Fruit fly (Drosophila melanogaster) whole organism, wandering third instar larva: ENCODE results near the gene Eip74EF.

Experiments used
- CrebA ChIP-seq: fragments of 200-800 bp; sonication (Bioruptor generic); optimal IDR thresholded peaks from 2 replicates; lab custom pipeline; 2016; ENCODE audit warnings: missing biosample characterization, mild to moderate bottlenecking, missing genetic modification characterization, borderline replicate concordance
- Sp1 ChIP-seq: fragments of 200-800 bp; sonication (Bioruptor generic); optimal IDR thresholded peaks from 3 replicates; lab custom pipeline; 2019; ENCODE audit warnings: missing biosample characterization, mild to moderate bottlenecking, missing genetic modification characterization, moderate library complexity
- Vsx2 ChIP-seq: fragments of 200-300, 225-300 bp; sonication (Bioruptor generic); optimal IDR thresholded peaks from 2 replicates; lab custom pipeline; 2018; ENCODE audit warnings: missing biosample characterization, missing genetic modification characterization; ENCODE audit not compliant: partially characterized antibody
- dmrt93B ChIP-seq: fragments of 200-800 bp; sonication (Bioruptor generic); optimal IDR thresholded peaks from 2 replicates; lab custom pipeline; 2018; ENCODE audit warnings: missing biosample characterization, mild to moderate bottlenecking, missing genetic modification characterization
- fru ChIP-seq: fragments of 200-800 bp; sonication (Bioruptor generic); optimal IDR thresholded peaks from 3 replicates; lab custom pipeline; 2016; ENCODE audit warnings: missing biosample characterization, mild to moderate bottlenecking, missing genetic modification characterization
- psq ChIP-seq: fragments of 200-800 bp; sonication (Bioruptor generic); optimal IDR thresholded peaks from 3 replicates; lab custom pipeline; 2017; ENCODE audit warnings: missing biosample characterization, mild to moderate bottlenecking, missing genetic modification characterization, moderate library complexity
- sv ChIP-seq: fragments of 200-800 bp; sonication (Bioruptor generic); optimal IDR thresholded peaks from 3 replicates; lab custom pipeline; 2016; ENCODE audit warnings: missing biosample characterization, missing genetic modification characterization
- woc ChIP-seq: sonication (Bioruptor generic); optimal IDR thresholded peaks from 2 replicates; lab custom pipeline; 2016; ENCODE audit warnings: missing biosample characterization, mild to moderate bottlenecking, missing genetic modification characterization

- TF ChIP-seq Vsx2 (GFP tag; lab: Kevin White, UChicago) (no peak), psq (no peak), Sp1 (GFP tag; lab: Kevin White, UChicago) (no peak), dmrt93B (GFP tag; lab: Kevin White, UChicago) (no peak), fru (no peak), sv (GFP tag; lab: Kevin White, UChicago) (no peak), CrebA (GFP tag; lab: Kevin White, UChicago) (no peak), woc (GFP tag; lab: Kevin White, UChicago) (no peak)
These were observed 49.3 kb upstream of the Eip74EF start for dm6 chr3L:17668386-17668944.
